Worm (Caenorhabditis elegans): Measurements from ENCODE around the gene rpb-8.

- TF ChIP-seq lin-39 (tag; optimal IDR thresholded peaks at IDR 0.05) (no peak), ztf-11 (tag; optimal IDR thresholded peaks at IDR 0.05) (no peak)
Measured at ce11 chrIII:4918906-4919305, 1.1 kb upstream of the rpb-8 start.

Measured in whole organism, L4 larva.